Worm (Caenorhabditis elegans) whole organism, L4 larva: ENCODE measurements around the gene Y38E10A.34.

Source experiments
- F10B5.3 ChIP-seq: sonication (generic microtip); optimal IDR thresholded peaks from 2 replicates; lab custom pipeline; 2016; ENCODE audit warnings: mild to moderate bottlenecking, missing genetic modification characterization, missing compliant biosample characterization
- T26A8.4 ChIP-seq: fragments of 200-800 bp; sonication (Bioruptor generic); IDR thresholded peaks from 2 replicates; pipeline ENCODE4 v1.3.6; 2022; ENCODE audit warnings: missing genetic modification characterization, missing compliant biosample characterization
- ceh-44 ChIP-seq: fragments of 200-800 bp; sonication (Bioruptor generic); IDR thresholded peaks from 2 replicates; pipeline ENCODE4 v1.3.6; 2022; ENCODE audit warnings: missing genetic modification reagents, missing genetic modification characterization, missing compliant biosample characterization
- ces-1 ChIP-seq: fragments of 150-350 bp; sonication (generic microtip); optimal IDR thresholded peaks from 4 replicates; lab custom pipeline; 2014; ENCODE audit warnings: missing biosample characterization, missing genetic modification reagents, missing genetic modification characterization
- daf-8 ChIP-seq: fragments of 200-800 bp; sonication (Bioruptor generic); IDR thresholded peaks from 2 replicates; pipeline ENCODE4 v1.3.6; 2022; ENCODE audit warnings: missing genetic modification characterization, missing compliant biosample characterization
- jun-1 ChIP-seq: fragments of 150-350 bp; optimal IDR thresholded peaks from 2 replicates; lab custom pipeline; 2014; ENCODE audit warnings: missing biosample characterization, missing genetic modification reagents, missing genetic modification characterization
- lin-15B ChIP-seq: fragments of 150-350 bp; sonication (generic microtip); optimal IDR thresholded peaks from 3 replicates; lab custom pipeline; 2014; ENCODE audit warnings: missing biosample characterization, missing genetic modification characterization
- lin-39 ChIP-seq: fragments of 150-350 bp; optimal IDR thresholded peaks from 2 replicates; lab custom pipeline; 2014; ENCODE audit warnings: missing biosample characterization, missing genetic modification reagents, missing genetic modification characterization
- lsy-2 ChIP-seq, 2 experiments: fragments of 150-350 bp in 1 of 2; sonication (generic microtip) in 1 of 2; optimal IDR thresholded peaks; 2 replicates each; lab custom pipeline; 2014 to 2017; ENCODE audit warnings: missing biosample characterization in 2 of 2, missing genetic modification characterization in 2 of 2
- nhr-111 ChIP-seq: fragments of 200-800 bp; sonication (Bioruptor generic); optimal IDR thresholded peaks from 2 replicates; lab custom pipeline; 2018; ENCODE audit warnings: mild to moderate bottlenecking, missing genetic modification characterization, missing compliant biosample characterization
- nhr-28 ChIP-seq: fragments of 150-350 bp; optimal IDR thresholded peaks from 2 replicates; lab custom pipeline; 2014; ENCODE audit warnings: missing biosample characterization, missing genetic modification characterization
- spr-3 ChIP-seq: fragments of 200-800 bp; sonication (Bioruptor generic); optimal IDR thresholded peaks from 2 replicates; lab custom pipeline; 2018; ENCODE audit warnings: mild to moderate bottlenecking, missing genetic modification characterization, missing compliant biosample characterization

DNA sequence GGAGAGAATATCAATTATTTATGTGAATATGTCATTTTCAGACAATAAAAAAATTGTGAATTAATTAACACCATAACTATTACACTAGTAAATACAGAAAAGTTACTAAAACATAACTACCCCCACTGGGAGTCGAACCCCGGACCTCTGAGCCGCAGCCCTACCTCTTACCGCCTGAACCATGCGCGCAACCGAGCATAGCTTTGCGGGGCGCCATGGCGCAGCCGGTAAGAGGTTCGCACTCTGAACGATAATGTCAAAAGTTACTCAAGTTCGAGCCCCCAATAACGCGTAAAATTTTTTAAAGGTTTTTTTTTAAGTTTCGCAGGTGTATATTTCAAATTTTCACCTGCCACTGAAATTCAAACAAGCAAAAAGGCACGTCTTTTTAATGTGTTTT lies 35.1 kb downstream of the Y38E10A.34 start:
- TF ChIP-seq lin-39 (tag; lab: Kevin White, UChicago) (no peak), jun-1 (no peak), spr-3 (GFP tag; lab: Kevin White, UChicago) (no peak), lin-15B (tag; lab: Kevin White, UChicago) (no peak), nhr-28 (no peak), ceh-44 (no peak), T26A8.4 (GFP tag; lab: Robert Waterston, UW) (no peak), ces-1 (no peak), nhr-111 (GFP tag; lab: Kevin White, UChicago) (no peak), lsy-2 (tag; optimal IDR thresholded peaks at IDR 0.05; lab: Kevin White, UChicago) (no peak), daf-8 (GFP tag; lab: Robert Waterston, UW) (no peak), F10B5.3 (tag; lab: Kevin White, UChicago) (no peak)
